Worm (Caenorhabditis elegans): Measurements from ENCODE around the gene pho-13.

DNA sequence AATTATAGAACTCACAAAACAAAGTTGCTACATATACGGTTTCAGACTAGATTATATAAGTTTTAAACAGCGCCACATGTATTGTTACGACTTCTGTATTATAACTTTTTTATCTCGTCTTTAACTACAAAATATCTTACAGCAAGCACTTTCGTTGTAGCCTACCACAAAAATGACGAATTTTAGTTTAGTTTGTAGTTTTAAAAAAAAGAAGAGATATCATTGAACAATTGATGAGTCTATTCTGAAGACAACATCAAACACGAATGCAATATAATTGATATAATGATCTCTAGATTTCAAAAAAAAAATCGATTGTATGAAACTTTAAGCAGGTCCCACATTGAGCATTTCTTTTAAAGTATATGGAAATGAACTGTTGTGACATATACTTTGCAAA, 7.4 kb upstream of the pho-13 start:
- no peak for TF ChIP-seq tbx-2 (tag; optimal IDR thresholded peaks at IDR 0.05)
- no peak for TF ChIP-seq sea-2 (GFP tag; optimal IDR thresholded peaks at IDR 0.05)
- no peak for TF ChIP-seq ceh-82 (tag; optimal IDR thresholded peaks at IDR 0.05)
- no peak for TF ChIP-seq nhr-11 (tag; optimal IDR thresholded peaks at IDR 0.05)
